Fruit fly (Drosophila melanogaster) whole organism, embryonic: ENCODE results near the gene smg.

Experiments
- BEAF-32 ChIP-seq: fragments of 200-800 bp; sonication (Bioruptor generic); optimal IDR thresholded peaks from 3 replicates; lab custom pipeline; 2017; ENCODE audit warnings: missing biosample characterization, missing genetic modification characterization, mild to moderate bottlenecking, moderate library complexity, missing genetic modification reagents
- Blimp-1 ChIP-seq: fragments of 200-800 bp; sonication (Bioruptor generic); optimal IDR thresholded peaks from 3 replicates; lab custom pipeline; 2018; ENCODE audit warnings: missing biosample characterization, missing genetic modification characterization, mild to moderate bottlenecking, moderate library complexity, missing genetic modification reagents
- BtbVII ChIP-seq: fragments of 200-800 bp; sonication (Bioruptor generic); optimal IDR thresholded peaks from 3 replicates; lab custom pipeline; 2017; ENCODE audit warnings: missing biosample characterization, mild to moderate bottlenecking, missing genetic modification characterization
- CG10267 ChIP-seq: fragments of 200-800 bp; sonication (Bioruptor generic); optimal IDR thresholded peaks from 2 replicates; lab custom pipeline; 2018; ENCODE audit warnings: missing biosample characterization, mild to moderate bottlenecking, missing genetic modification characterization, moderate library complexity
- CG10274 ChIP-seq: fragments of 200-800 bp; sonication (Bioruptor generic); optimal IDR thresholded peaks from 3 replicates; lab custom pipeline; 2017; ENCODE audit warnings: missing biosample characterization, mild to moderate bottlenecking, missing genetic modification characterization
- CG10431 ChIP-seq: fragments of 200-800 bp; sonication (Bioruptor generic); optimal IDR thresholded peaks from 3 replicates; lab custom pipeline; 2018; ENCODE audit warnings: missing biosample characterization, mild to moderate bottlenecking, missing genetic modification characterization
- CG10959 ChIP-seq: fragments of 200-800 bp; sonication (Bioruptor generic); IDR thresholded peaks from 2 replicates; pipeline ENCODE4 v1.3.6; 2022; ENCODE audit warnings: missing biosample characterization, missing genetic modification characterization
- CG11456 ChIP-seq: fragments of 200-800 bp; sonication (Bioruptor generic); IDR thresholded peaks from 3 replicates; pipeline ENCODE4 v1.3.6; 2022; ENCODE audit warnings: missing biosample characterization, missing genetic modification characterization
- CG12104 ChIP-seq: fragments of 200-800 bp; sonication (Bioruptor generic); optimal IDR thresholded peaks from 3 replicates; lab custom pipeline; 2016; ENCODE audit warnings: missing biosample characterization, missing genetic modification characterization
- CG12219 ChIP-seq: fragments of 200-800 bp; sonication (Bioruptor generic); optimal IDR thresholded peaks from 3 replicates; lab custom pipeline; 2018; ENCODE audit warnings: missing biosample characterization, mild to moderate bottlenecking, missing genetic modification characterization
- CG1647 ChIP-seq: fragments of 200-800 bp; sonication (Bioruptor generic); optimal IDR thresholded peaks from 3 replicates; lab custom pipeline; 2016; ENCODE audit warnings: missing biosample characterization, missing genetic modification characterization
- CG18262 ChIP-seq: fragments of 200-800 bp; optimal IDR thresholded peaks from 3 replicates; lab custom pipeline; 2019; ENCODE audit warnings: missing biosample characterization, mild to moderate bottlenecking, missing genetic modification characterization, moderate library complexity
- CG18619 ChIP-seq: fragments of 200-800 bp; sonication (Bioruptor generic); optimal IDR thresholded peaks from 3 replicates; lab custom pipeline; 2017; ENCODE audit warnings: missing biosample characterization, mild to moderate bottlenecking, missing genetic modification characterization
- CG2116 ChIP-seq: fragments of 200-800 bp; sonication (Bioruptor generic); optimal IDR thresholded peaks from 3 replicates; lab custom pipeline; 2018; ENCODE audit warnings: missing biosample characterization, mild to moderate bottlenecking, missing genetic modification characterization
- CG2712 ChIP-seq: fragments of 200-800 bp; optimal IDR thresholded peaks from 3 replicates; lab custom pipeline; 2019; ENCODE audit warnings: missing biosample characterization, mild to moderate bottlenecking, missing genetic modification characterization, moderate library complexity
- CG3163 ChIP-seq: fragments of 200-800 bp; sonication (Bioruptor generic); optimal IDR thresholded peaks from 3 replicates; lab custom pipeline; 2016; ENCODE audit warnings: missing biosample characterization, missing genetic modification characterization
- CG32532 ChIP-seq: fragments of 200-800 bp; sonication (Bioruptor generic); IDR thresholded peaks from 2 replicates; pipeline ENCODE4 v1.3.6; 2022; ENCODE audit warnings: missing biosample characterization, missing genetic modification characterization
- CG34422 ChIP-seq: fragments of 200-800 bp; sonication (Bioruptor generic); IDR thresholded peaks from 3 replicates; pipeline ENCODE4 v1.3.6; 2022; ENCODE audit warnings: missing biosample characterization, missing genetic modification characterization
- CG42726 ChIP-seq: fragments of 200-800 bp; sonication (Bioruptor generic); IDR thresholded peaks from 2 replicates; pipeline ENCODE4 v1.3.6; 2022; ENCODE audit warnings: missing biosample characterization, missing genetic modification characterization; ENCODE audit not compliant: partially characterized antibody
- CG7963 ChIP-seq: fragments of 200-800 bp; sonication (Bioruptor generic); IDR thresholded peaks from 3 replicates; pipeline ENCODE4 v1.3.6; 2022; ENCODE audit warnings: missing biosample characterization, missing genetic modification characterization; ENCODE audit not compliant: partially characterized antibody
- CG8290 ChIP-seq, 3 experiments: fragments of 200-800 bp; sonication (Bioruptor generic); optimal IDR thresholded peaks; 2 replicates each; lab custom pipeline; 2016 to 2019; ENCODE audit warnings: missing biosample characterization in 3 of 3, missing genetic modification characterization in 3 of 3, mild to moderate bottlenecking in 2 of 3, moderate library complexity in 1 of 3
- CG9609 ChIP-seq: fragments of 200-800 bp; sonication (Bioruptor generic); optimal IDR thresholded peaks from 3 replicates; lab custom pipeline; 2016; ENCODE audit warnings: missing biosample characterization, missing genetic modification characterization
- CHES-1-like ChIP-seq: fragments of 200-800 bp; sonication (Bioruptor generic); optimal IDR thresholded peaks from 2 replicates; lab custom pipeline; 2016; ENCODE audit warnings: missing biosample characterization, missing genetic modification characterization
- H2.0 ChIP-seq: fragments of 200-800 bp; sonication (Bioruptor generic); IDR thresholded peaks from 2 replicates; pipeline ENCODE4 v1.3.6; 2022; ENCODE audit warnings: missing biosample characterization, missing genetic modification characterization
- MESR4 ChIP-seq: fragments of 200-800 bp; sonication (Bioruptor generic); optimal IDR thresholded peaks from 2 replicates; lab custom pipeline; 2018; ENCODE audit warnings: missing biosample characterization, mild to moderate bottlenecking, missing genetic modification characterization, moderate library complexity
- Mrtf ChIP-seq: fragments of 200-800 bp; sonication (Bioruptor generic); IDR thresholded peaks from 3 replicates; pipeline ENCODE4 v1.3.6; 2022; ENCODE audit warnings: missing biosample characterization, missing genetic modification characterization
- Oli ChIP-seq: fragments of 200-800 bp; sonication (Bioruptor generic); optimal IDR thresholded peaks from 2 replicates; lab custom pipeline; 2018; ENCODE audit warnings: missing biosample characterization, mild to moderate bottlenecking, missing genetic modification characterization, moderate library complexity
- PHDP ChIP-seq: fragments of 200-800 bp; sonication (Bioruptor generic); optimal IDR thresholded peaks from 3 replicates; lab custom pipeline; 2018; ENCODE audit warnings: missing biosample characterization, mild to moderate bottlenecking, missing genetic modification characterization, moderate library complexity
- Sry-δ ChIP-seq: fragments of 200-800 bp; sonication (Bioruptor generic); optimal IDR thresholded peaks from 2 replicates; lab custom pipeline; 2016; ENCODE audit warnings: missing biosample characterization, missing genetic modification characterization
- Vsx1 ChIP-seq: fragments of 200-800 bp; sonication (Bioruptor generic); optimal IDR thresholded peaks from 2 replicates; lab custom pipeline; 2017; ENCODE audit warnings: missing biosample characterization, mild to moderate bottlenecking, missing genetic modification characterization, missing genetic modification reagents
- al ChIP-seq: fragments of 200-800 bp; sonication (Bioruptor generic); IDR thresholded peaks from 2 replicates; pipeline ENCODE4 v1.3.6; 2022; ENCODE audit warnings: missing biosample characterization, missing genetic modification characterization
- bigmax ChIP-seq: fragments of 200-800 bp; sonication (Bioruptor generic); optimal IDR thresholded peaks from 2 replicates; lab custom pipeline; 2018; ENCODE audit warnings: missing biosample characterization, mild to moderate bottlenecking, missing genetic modification characterization
- dpn ChIP-seq, 2 experiments: fragments of 200-800 bp; sonication (Bioruptor generic); optimal IDR thresholded peaks; 3 replicates each; lab custom pipeline; 2016; ENCODE audit warnings: missing biosample characterization in 2 of 2, missing genetic modification characterization in 2 of 2
- dysf ChIP-seq: fragments of 200-800 bp; sonication (Bioruptor generic); IDR thresholded peaks from 3 replicates; pipeline ENCODE4 v1.3.6; 2022; ENCODE audit warnings: missing biosample characterization, missing genetic modification characterization
- exex ChIP-seq: fragments of 200-800 bp; sonication (Bioruptor generic); optimal IDR thresholded peaks from 4 replicates; lab custom pipeline; 2018; ENCODE audit warnings: missing biosample characterization, mild to moderate bottlenecking, missing genetic modification characterization, moderate library complexity
- hb ChIP-seq: fragments of 200-800 bp; sonication (Bioruptor generic); IDR thresholded peaks from 3 replicates; pipeline ENCODE4 v1.3.6; 2022; ENCODE audit warnings: missing biosample characterization, missing genetic modification characterization; ENCODE audit not compliant: partially characterized antibody
- her ChIP-seq: fragments of 200-800 bp; sonication (Bioruptor generic); optimal IDR thresholded peaks from 2 replicates; lab custom pipeline; 2016; ENCODE audit warnings: missing biosample characterization, missing genetic modification characterization
- hth ChIP-seq: fragments of >200 bp; optimal IDR thresholded peaks from 2 replicates; lab custom pipeline; 2017; ENCODE audit warnings: inconsistent platforms
- onecut ChIP-seq: fragments of 200-800 bp; sonication (Bioruptor generic); IDR thresholded peaks from 2 replicates; pipeline ENCODE4 v1.3.6; 2022; ENCODE audit warnings: missing biosample characterization, missing genetic modification characterization
- pzg ChIP-seq: fragments of 200-800 bp; sonication (Bioruptor generic); optimal IDR thresholded peaks from 3 replicates; lab custom pipeline; 2018; ENCODE audit warnings: missing biosample characterization, mild to moderate bottlenecking, missing genetic modification characterization, moderate library complexity
- ranshi ChIP-seq: fragments of 200-800 bp; sonication (Bioruptor generic); IDR thresholded peaks from 2 replicates; pipeline ENCODE4 v1.3.6; 2022; ENCODE audit warnings: missing biosample characterization, missing genetic modification characterization
- repo ChIP-seq: fragments of 200-800 bp; sonication (Bioruptor generic); optimal IDR thresholded peaks from 2 replicates; lab custom pipeline; 2016; ENCODE audit warnings: missing biosample characterization, missing genetic modification characterization
- sens-2 ChIP-seq: fragments of 200-800 bp; sonication (Bioruptor generic); IDR thresholded peaks from 2 replicates; pipeline ENCODE4 v1.3.6; 2022; ENCODE audit warnings: missing biosample characterization, missing genetic modification characterization
- shn ChIP-seq: fragments of 200-800 bp; sonication (Bioruptor generic); optimal IDR thresholded peaks from 3 replicates; lab custom pipeline; 2016; ENCODE audit warnings: missing biosample characterization, missing genetic modification characterization
- slbo ChIP-seq: fragments of 200-800 bp; sonication (Bioruptor generic); IDR thresholded peaks from 2 replicates; pipeline ENCODE4 v1.3.6; 2022; ENCODE audit warnings: missing biosample characterization, missing genetic modification characterization
- sob ChIP-seq: fragments of 200-800 bp; sonication (Bioruptor generic); IDR thresholded peaks from 2 replicates; pipeline ENCODE4 v1.3.6; 2022; ENCODE audit warnings: missing biosample characterization, missing genetic modification characterization
- ssp ChIP-seq: fragments of 200-800 bp; sonication (Bioruptor generic); IDR thresholded peaks from 2 replicates; pipeline ENCODE4 v1.3.6; 2022; ENCODE audit warnings: missing biosample characterization, missing genetic modification characterization
- stc ChIP-seq: fragments of 200-800 bp; sonication (Bioruptor generic); IDR thresholded peaks from 2 replicates; pipeline ENCODE4 v1.3.6; 2022; ENCODE audit warnings: missing biosample characterization, missing genetic modification characterization
- stwl ChIP-seq: fragments of 200-800 bp; sonication (Bioruptor generic); optimal IDR thresholded peaks from 3 replicates; lab custom pipeline; 2018; ENCODE audit warnings: missing biosample characterization, mild to moderate bottlenecking, missing genetic modification characterization, moderate library complexity
- vfl ChIP-seq: fragments of 200-800 bp; sonication (Bioruptor generic); optimal IDR thresholded peaks from 2 replicates; lab custom pipeline; 2016; ENCODE audit warnings: missing biosample characterization, missing genetic modification characterization

The smg gene

DNA sequence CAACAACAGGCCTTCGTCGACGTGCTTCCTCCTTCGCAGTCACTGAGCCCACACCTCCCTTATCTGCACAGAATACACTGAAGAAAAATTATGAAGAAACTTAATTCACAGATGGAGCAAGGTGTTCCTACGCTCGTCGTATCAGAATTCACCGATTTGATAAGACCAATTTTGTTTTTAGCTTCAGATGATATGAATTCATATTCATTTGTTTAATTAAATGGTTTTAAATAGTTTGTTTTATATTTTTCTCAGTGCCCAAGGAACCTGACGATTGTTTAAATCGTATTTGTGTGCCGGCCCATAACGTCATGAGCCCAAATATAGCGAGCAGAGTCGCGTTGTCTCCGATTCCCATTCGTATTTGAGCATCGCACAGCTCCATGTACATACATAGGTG lies 25.8 kb upstream of the smg start (continued):
- TF ChIP-seq bigmax, result no peak
- TF ChIP-seq Sry-δ (GFP tag; lab: Kevin White, UChicago), result peak; percentile 20
- no peak for TF ChIP-seq hb (GFP tag; lab: Robert Waterston, UW)
- no peak for TF ChIP-seq CG10431 (GFP tag; lab: Kevin White, UChicago)
- peak; percentile 50; the same call in 1 of the 2 replicates for TF ChIP-seq ranshi
- peak; percentile 35 for TF ChIP-seq CG12104 (GFP tag; lab: Kevin White, UChicago)
- TF ChIP-seq Oli (tag; lab: Kevin White, UChicago), result peak; percentile 56
- no peak for TF ChIP-seq exex (tag; lab: Kevin White, UChicago)
- TF ChIP-seq ssp (GFP tag; lab: Robert Waterston, UW), result peak; percentile 34; the same call in 1 of the 2 replicates
- TF ChIP-seq CG18619 (GFP tag; lab: Kevin White, UChicago), result peak; percentile 26
- 0 out of 2 replicates have a peak, but pooled peaks have one; percentile 20 for TF ChIP-seq al (GFP tag; lab: Robert Waterston, UW)
- peak; percentile 59; the same call in 1 of the 3 replicates for TF ChIP-seq CG34422 (GFP tag; lab: Robert Waterston, UW)
- peak; percentile 56; the same call in 1 of the 3 replicates for TF ChIP-seq dysf (GFP tag; lab: Robert Waterston, UW)
- TF ChIP-seq BEAF-32, result no peak
- TF ChIP-seq CG2116 (GFP tag; lab: Kevin White, UChicago), result peak; percentile 17
- TF ChIP-seq hth (lab: Kevin White, UChicago), result no peak
- TF ChIP-seq CG10274 (GFP tag; lab: Kevin White, UChicago), result peak; percentile 19
- no peak for TF ChIP-seq CHES-1-like (GFP tag; lab: Kevin White, UChicago)
- peak; percentile 85 for TF ChIP-seq CG2712 (tag; lab: Kevin White, UChicago)
- peak; percentile 56 for TF ChIP-seq slbo (GFP tag; lab: Robert Waterston, UW)
- peak; percentile 7 for TF ChIP-seq MESR4 (GFP tag; lab: Kevin White, UChicago)
- no peak for TF ChIP-seq CG3163 (GFP tag; lab: Kevin White, UChicago)
- peak; percentile 87 for TF ChIP-seq CG10959 (GFP tag; lab: Robert Waterston, UW)
- peak; percentile 10; the same call in 1 of the 2 replicates for TF ChIP-seq sens-2 (GFP tag; lab: Robert Waterston, UW)
- TF ChIP-seq CG7963 (GFP tag; lab: Robert Waterston, UW), result no peak
- TF ChIP-seq stwl, result no peak
- TF ChIP-seq sob, result peak; percentile 49; the same call in 1 of the 2 replicates
- peak; percentile 57 for TF ChIP-seq onecut (GFP tag; lab: Robert Waterston, UW)
- peak; percentile 40 for TF ChIP-seq CG8290 (GFP tag; optimal IDR thresholded peaks at IDR 0.05; lab: Kevin White, UChicago)
- TF ChIP-seq CG8290 (tag; optimal IDR thresholded peaks at IDR 0.05; lab: Kevin White, UChicago), result peak in 1 of 2 experiments; percentile 34
- TF ChIP-seq repo (GFP tag; lab: Kevin White, UChicago), result no peak
- peak; percentile 48; the same call in 1 of the 2 replicates for TF ChIP-seq CG32532 (GFP tag; lab: Robert Waterston, UW)
- TF ChIP-seq dpn (GFP tag; optimal IDR thresholded peaks at IDR 0.05; lab: Kevin White, UChicago), result peak; percentile 45 to 51
- peak; percentile 20 for TF ChIP-seq CG1647 (GFP tag; lab: Kevin White, UChicago)
- 0 out of 3 replicates have a peak, but pooled peaks have one; percentile 7 for TF ChIP-seq Mrtf (GFP tag; lab: Robert Waterston, UW)
- peak; percentile 52 for TF ChIP-seq Blimp-1 (GFP tag; lab: Kevin White, UChicago)
- TF ChIP-seq CG12219 (GFP tag; lab: Kevin White, UChicago), result peak; percentile 38
- no peak for TF ChIP-seq Vsx1 (GFP tag; lab: Kevin White, UChicago)
- TF ChIP-seq stc, result 0 out of 2 replicates have a peak, but pooled peaks have one; percentile 12
- peak; percentile 49 for TF ChIP-seq H2.0 (GFP tag; lab: Robert Waterston, UW)
- peak; percentile 24 for TF ChIP-seq shn
- TF ChIP-seq CG10267 (tag; lab: Kevin White, UChicago), result peak; percentile 75
- peak; percentile 17 for TF ChIP-seq BtbVII
- 0 out of 3 replicates have a peak, but pooled peaks have one; percentile 37 for TF ChIP-seq CG11456 (GFP tag; lab: Robert Waterston, UW)
- TF ChIP-seq CG42726 (GFP tag; lab: Robert Waterston, UW), result no peak
- peak; percentile 86 for TF ChIP-seq CG18262 (tag; lab: Kevin White, UChicago)
- TF ChIP-seq vfl, result no peak
- no peak for TF ChIP-seq pzg (GFP tag; lab: Kevin White, UChicago)
- no peak for TF ChIP-seq her (GFP tag; lab: Kevin White, UChicago)
- TF ChIP-seq PHDP (tag; lab: Kevin White, UChicago), result peak; percentile 52
- TF ChIP-seq CG9609 (GFP tag; lab: Kevin White, UChicago), result peak; percentile 58
